Fruit fly (Drosophila melanogaster) whole organism, embryonic: ENCODE results near the gene CaBP1.

Source experiments
- Ada2b ChIP-seq: fragments of 200-800 bp; sonication (Bioruptor generic); IDR thresholded peaks from 2 replicates; pipeline ENCODE4 v1.3.6; 2022; ENCODE audit warnings: missing biosample characterization, missing genetic modification characterization
- CG1024 ChIP-seq: fragments of 200-800 bp; sonication (Bioruptor generic); IDR thresholded peaks from 2 replicates; pipeline ENCODE4 v1.3.6; 2022; ENCODE audit warnings: missing biosample characterization, missing genetic modification characterization
- CG10959 ChIP-seq: fragments of 200-800 bp; sonication (Bioruptor generic); IDR thresholded peaks from 2 replicates; pipeline ENCODE4 v1.3.6; 2022; ENCODE audit warnings: missing biosample characterization, missing genetic modification characterization
- CG11085 ChIP-seq: fragments of 200-800 bp; sonication (Bioruptor generic); IDR thresholded peaks from 2 replicates; pipeline ENCODE4 v1.3.6; 2022; ENCODE audit warnings: missing biosample characterization, missing genetic modification characterization
- CG11456 ChIP-seq: fragments of 200-800 bp; sonication (Bioruptor generic); IDR thresholded peaks from 3 replicates; pipeline ENCODE4 v1.3.6; 2022; ENCODE audit warnings: missing biosample characterization, missing genetic modification characterization
- CG13123 ChIP-seq: fragments of 200-800 bp; sonication (Bioruptor generic); optimal IDR thresholded peaks from 2 replicates; lab custom pipeline; 2016; ENCODE audit warnings: missing biosample characterization, missing genetic modification characterization
- CG13296 ChIP-seq: fragments of 200-800 bp; sonication (Bioruptor generic); optimal IDR thresholded peaks from 3 replicates; lab custom pipeline; 2018; ENCODE audit warnings: missing biosample characterization, mild to moderate bottlenecking, missing genetic modification characterization
- CG17802 ChIP-seq: fragments of 200-800 bp; sonication (Bioruptor generic); optimal IDR thresholded peaks from 2 replicates; lab custom pipeline; 2018; ENCODE audit warnings: missing biosample characterization, mild to moderate bottlenecking, missing genetic modification characterization, moderate library complexity
- CG1832 ChIP-seq: fragments of 200-800 bp; sonication (Bioruptor generic); optimal IDR thresholded peaks from 2 replicates; lab custom pipeline; 2017; ENCODE audit warnings: missing biosample characterization, mild to moderate bottlenecking, missing genetic modification characterization, inconsistent platforms
- CG2120 ChIP-seq: fragments of 200-800 bp; sonication (Bioruptor generic); optimal IDR thresholded peaks from 3 replicates; lab custom pipeline; 2016; ENCODE audit warnings: missing biosample characterization, missing genetic modification characterization
- CG31441 ChIP-seq: fragments of 200-800 bp; sonication (Bioruptor generic); IDR thresholded peaks from 2 replicates; pipeline ENCODE4 v1.3.6; 2022; ENCODE audit warnings: missing biosample characterization, missing genetic modification characterization
- CG3847 ChIP-seq: fragments of 200-800 bp; sonication (Bioruptor generic); IDR thresholded peaks from 2 replicates; pipeline ENCODE4 v1.3.6; 2022; ENCODE audit warnings: missing biosample characterization, missing genetic modification characterization
- CG42726 ChIP-seq: fragments of 200-800 bp; sonication (Bioruptor generic); IDR thresholded peaks from 2 replicates; pipeline ENCODE4 v1.3.6; 2022; ENCODE audit warnings: missing biosample characterization, missing genetic modification characterization; ENCODE audit not compliant: partially characterized antibody
- CG4404 ChIP-seq: fragments of 200-800 bp; sonication (Bioruptor generic); IDR thresholded peaks from 2 replicates; pipeline ENCODE4 v1.3.6; 2022; ENCODE audit warnings: missing biosample characterization, missing genetic modification characterization
- CG4617 ChIP-seq: fragments of 200-800 bp; sonication (Bioruptor generic); optimal IDR thresholded peaks from 3 replicates; lab custom pipeline; 2016; ENCODE audit warnings: missing biosample characterization, missing genetic modification characterization, borderline replicate concordance
- CG7357 ChIP-seq: fragments of 200-800 bp; sonication (Bioruptor generic); IDR thresholded peaks from 3 replicates; pipeline ENCODE4 v1.3.6; 2022; ENCODE audit warnings: missing biosample characterization, missing genetic modification characterization
- CG7963 ChIP-seq: fragments of 200-800 bp; sonication (Bioruptor generic); IDR thresholded peaks from 3 replicates; pipeline ENCODE4 v1.3.6; 2022; ENCODE audit warnings: missing biosample characterization, missing genetic modification characterization; ENCODE audit not compliant: partially characterized antibody
- CG8089 ChIP-seq: fragments of 200-800 bp; sonication (Bioruptor generic); optimal IDR thresholded peaks from 3 replicates; lab custom pipeline; 2016; ENCODE audit warnings: missing biosample characterization, missing genetic modification characterization
- CHES-1-like ChIP-seq: fragments of 200-800 bp; sonication (Bioruptor generic); optimal IDR thresholded peaks from 2 replicates; lab custom pipeline; 2016; ENCODE audit warnings: missing biosample characterization, missing genetic modification characterization
- CkIIα-i1 ChIP-seq: fragments of 200-800 bp; sonication (Bioruptor generic); IDR thresholded peaks from 2 replicates; pipeline ENCODE4 v1.3.6; 2022; ENCODE audit warnings: missing biosample characterization, missing genetic modification characterization
- Dp ChIP-seq: fragments of 200-800 bp; sonication (Bioruptor generic); optimal IDR thresholded peaks from 2 replicates; lab custom pipeline; 2018; ENCODE audit warnings: missing biosample characterization, mild to moderate bottlenecking, missing genetic modification characterization, moderate library complexity
- HLHmδ ChIP-seq: fragments of 200-800 bp; sonication (Bioruptor generic); optimal IDR thresholded peaks from 2 replicates; lab custom pipeline; 2018; ENCODE audit warnings: missing biosample characterization, mild to moderate bottlenecking, missing genetic modification characterization, moderate library complexity
- Hr51 ChIP-seq, 2 experiments: fragments of 200-800 bp; sonication (Bioruptor generic); optimal IDR thresholded peaks; 2 replicates in 1 of 2; 3 replicates in 1 of 2; lab custom pipeline; 2016 to 2018; ENCODE audit warnings: missing biosample characterization in 2 of 2, missing genetic modification characterization in 2 of 2, mild to moderate bottlenecking in 1 of 2, moderate library complexity in 1 of 2
- Lhr ChIP-seq: fragments of 200-800 bp; sonication (Bioruptor generic); optimal IDR thresholded peaks from 3 replicates; lab custom pipeline; 2017; ENCODE audit warnings: mild to moderate bottlenecking, missing biosample characterization, missing genetic modification reagents, missing genetic modification characterization
- NFAT ChIP-seq: fragments of 200-800 bp; sonication (Bioruptor generic); IDR thresholded peaks from 2 replicates; pipeline ENCODE4 v1.3.6; 2022; ENCODE audit warnings: missing biosample characterization, missing genetic modification characterization
- PHDP ChIP-seq: fragments of 200-800 bp; sonication (Bioruptor generic); optimal IDR thresholded peaks from 3 replicates; lab custom pipeline; 2018; ENCODE audit warnings: missing biosample characterization, mild to moderate bottlenecking, missing genetic modification characterization, moderate library complexity
- Scr ChIP-seq: fragments of 200-800 bp; sonication (Bioruptor generic); IDR thresholded peaks from 2 replicates; pipeline ENCODE4 v1.3.6; 2022; ENCODE audit warnings: missing biosample characterization, missing genetic modification characterization; ENCODE audit not compliant: partially characterized antibody
- Trl ChIP-seq, 3 experiments: fragments of >200 bp in 2 of 3; fragments of 200-800 bp in 1 of 3; sonication (Bioruptor generic) in 1 of 3; optimal IDR thresholded peaks; 2 replicates in 1 of 3; 3 replicates in 2 of 3; lab custom pipeline; 2016 to 2017; ENCODE audit warnings: missing biosample characterization in 1 of 3, missing genetic modification characterization in 1 of 3
- bcd ChIP-seq: fragments of 200-800 bp; sonication (Bioruptor generic); optimal IDR thresholded peaks from 2 replicates; lab custom pipeline; 2017; ENCODE audit warnings: missing biosample characterization, mild to moderate bottlenecking, missing genetic modification characterization
- bowl ChIP-seq: fragments of 200-800 bp; sonication (Bioruptor generic); IDR thresholded peaks from 2 replicates; pipeline ENCODE4 v1.3.6; 2022; ENCODE audit warnings: missing biosample characterization, missing genetic modification characterization
- cad ChIP-seq: fragments of >200 bp; optimal IDR thresholded peaks from 2 replicates; lab custom pipeline; 2017; ENCODE audit warnings: missing biosample characterization, missing genetic modification characterization
- chif ChIP-seq, 2 experiments: fragments of 200-800 bp; sonication (Bioruptor generic); optimal IDR thresholded peaks; 3 replicates each; lab custom pipeline; 2016; ENCODE audit warnings: missing biosample characterization in 2 of 2, missing genetic modification characterization in 2 of 2
- da ChIP-seq: fragments of 200-800 bp; sonication (Bioruptor generic); optimal IDR thresholded peaks from 2 replicates; lab custom pipeline; 2016; ENCODE audit warnings: missing biosample characterization, missing genetic modification characterization
- dpn ChIP-seq, 2 experiments: fragments of 200-800 bp; sonication (Bioruptor generic); optimal IDR thresholded peaks; 3 replicates each; lab custom pipeline; 2016; ENCODE audit warnings: missing biosample characterization in 2 of 2, missing genetic modification characterization in 2 of 2
- fd64A ChIP-seq: fragments of 200-800 bp; sonication (Bioruptor generic); optimal IDR thresholded peaks from 3 replicates; lab custom pipeline; 2018; ENCODE audit warnings: missing biosample characterization, mild to moderate bottlenecking, missing genetic modification characterization
- ftz-f1 ChIP-seq: fragments of 200-800 bp; sonication (Bioruptor generic); optimal IDR thresholded peaks from 2 replicates; lab custom pipeline; 2016; ENCODE audit warnings: missing biosample characterization, missing genetic modification characterization
- gfzf ChIP-seq: fragments of 200-800 bp; sonication (Bioruptor generic); optimal IDR thresholded peaks from 2 replicates; lab custom pipeline; 2016; ENCODE audit warnings: missing biosample characterization, mild to moderate bottlenecking, missing genetic modification characterization, moderate library complexity
- gsb-n ChIP-seq: fragments of 200-800 bp; sonication (Bioruptor generic); optimal IDR thresholded peaks from 3 replicates; lab custom pipeline; 2018; ENCODE audit warnings: missing biosample characterization, mild to moderate bottlenecking, missing genetic modification characterization
- her ChIP-seq: fragments of 200-800 bp; sonication (Bioruptor generic); optimal IDR thresholded peaks from 2 replicates; lab custom pipeline; 2016; ENCODE audit warnings: missing biosample characterization, missing genetic modification characterization
- lmd ChIP-seq: fragments of 200-800 bp; sonication (Bioruptor generic); IDR thresholded peaks from 2 replicates; pipeline ENCODE4 v1.3.6; 2022; ENCODE audit warnings: missing biosample characterization, missing genetic modification characterization
- luna ChIP-seq: fragments of 200-800 bp; sonication (Bioruptor generic); optimal IDR thresholded peaks from 2 replicates; lab custom pipeline; 2016; ENCODE audit warnings: missing biosample characterization, missing genetic modification characterization
- maf-S ChIP-seq: fragments of 200-800 bp; sonication (Bioruptor generic); optimal IDR thresholded peaks from 2 replicates; lab custom pipeline; 2016; ENCODE audit warnings: missing biosample characterization, missing genetic modification characterization
- psq ChIP-seq: fragments of 200-800 bp; sonication (Bioruptor generic); optimal IDR thresholded peaks from 2 replicates; lab custom pipeline; 2017; ENCODE audit warnings: missing biosample characterization, missing genetic modification characterization
- sc ChIP-seq, 3 experiments: fragments of >200 bp in 2 of 3; fragments of 200-800 bp in 1 of 3; sonication (Bioruptor generic) in 1 of 3; optimal IDR thresholded peaks; 2 replicates in 2 of 3; 3 replicates in 1 of 3; lab custom pipeline; 2017; ENCODE audit warnings: mild to moderate bottlenecking in 1 of 3, missing biosample characterization in 1 of 3, missing genetic modification characterization in 1 of 3, missing genetic modification reagents in 1 of 3
- sens ChIP-seq: fragments of 200-800 bp; sonication (Bioruptor generic); peaks from one replicate; lab custom pipeline; 2016; ENCODE audit warnings: missing biosample characterization, missing genetic modification characterization
- sima ChIP-seq: fragments of 200-800 bp; sonication (Bioruptor generic); optimal IDR thresholded peaks from 2 replicates; lab custom pipeline; 2016; ENCODE audit warnings: missing biosample characterization, missing genetic modification characterization
- tup ChIP-seq: fragments of 200-800 bp; sonication (Bioruptor generic); optimal IDR thresholded peaks from 2 replicates; lab custom pipeline; 2016; ENCODE audit warnings: missing biosample characterization, mild to moderate bottlenecking, missing genetic modification characterization, moderate library complexity
- zf30C ChIP-seq: fragments of 200-800 bp; sonication (Bioruptor generic); optimal IDR thresholded peaks from 3 replicates; lab custom pipeline; 2018; ENCODE audit warnings: missing biosample characterization, mild to moderate bottlenecking, missing genetic modification characterization

The CaBP1 gene

dm6 chr2L:16350742-16351568, 5.6 kb downstream of the CaBP1 start (continued):
- TF ChIP-seq CG7357 (GFP tag; lab: Robert Waterston, UW) (peak; percentile 96), CG11085 (GFP tag; lab: Robert Waterston, UW) (peak; percentile 97), her (GFP tag; lab: Kevin White, UChicago) (peak; percentile 95), bcd (GFP tag; lab: Kevin White, UChicago) (peak; percentile 99), HLHmδ (GFP tag; lab: Kevin White, UChicago) (peak; percentile 1), Trl (optimal IDR thresholded peaks at IDR 0.05; lab: Kevin White, UChicago) (peak in 1 of 2 experiments; percentile 40), Trl (GFP tag; optimal IDR thresholded peaks at IDR 0.05; lab: Kevin White, UChicago) (peak; percentile 98), CG4404 (peak; percentile 96), gsb-n (peak; percentile 99), Scr (GFP tag; lab: Robert Waterston, UW) (no peak), luna (GFP tag; lab: Kevin White, UChicago) (peak; percentile 90), CG7963 (GFP tag; lab: Robert Waterston, UW) (no peak), CG11456 (GFP tag; lab: Robert Waterston, UW) (peak; percentile 98), CG1832 (GFP tag; lab: Kevin White, UChicago) (no peak), Ada2b (GFP tag; lab: Robert Waterston, UW) (peak; percentile 99), CG31441 (GFP tag; lab: Robert Waterston, UW) (peak; percentile 96), cad (GFP tag; lab: Kevin White, UChicago) (no peak), Hr51 (GFP tag; optimal IDR thresholded peaks at IDR 0.05; lab: Kevin White, UChicago) (peak; percentile 99), CG4617 (peak; percentile 98), Dp (GFP tag; lab: Kevin White, UChicago) (peak; percentile 34), CkIIα-i1 (GFP tag; lab: Robert Waterston, UW) (peak; percentile 93), CG13296 (peak; percentile 99), dpn (GFP tag; optimal IDR thresholded peaks at IDR 0.05; lab: Kevin White, UChicago) (peak; percentile 99), sc (optimal IDR thresholded peaks at IDR 0.05; lab: Kevin White, UChicago) (no peak), sc (GFP tag; optimal IDR thresholded peaks at IDR 0.05; lab: Kevin White, UChicago) (peak; percentile 98), Lhr (GFP tag; lab: Kevin White, UChicago) (peak; percentile 95), CG13123 (GFP tag; lab: Kevin White, UChicago) (peak; percentile 97), chif (GFP tag; optimal IDR thresholded peaks at IDR 0.05; lab: Kevin White, UChicago) (peak; percentile 100), NFAT (peak; percentile 98), CG10959 (GFP tag; lab: Robert Waterston, UW) (peak; percentile 98), CHES-1-like (GFP tag; lab: Kevin White, UChicago) (peak; percentile 98), CG1024 (GFP tag; lab: Robert Waterston, UW) (peak; percentile 97), ftz-f1 (peak; percentile 90), sima (GFP tag; lab: Kevin White, UChicago) (peak; percentile 96), zf30C (GFP tag; lab: Kevin White, UChicago) (peak; percentile 25), CG3847 (GFP tag; lab: Robert Waterston, UW) (peak; percentile 99), bowl (GFP tag; lab: Robert Waterston, UW) (peak; percentile 98), PHDP (tag; lab: Kevin White, UChicago) (peak; percentile 99), fd64A (GFP tag; lab: Kevin White, UChicago) (peak; percentile 98), da (GFP tag; lab: Kevin White, UChicago) (peak; percentile 94), gfzf (peak; percentile 20), maf-S (GFP tag; lab: Kevin White, UChicago) (peak; percentile 96), sens (GFP tag; lab: Kevin White, UChicago) (peak; percentile 100), CG42726 (GFP tag; lab: Robert Waterston, UW) (no peak; the same call in 1 of the 2 replicates), CG8089 (peak; percentile 95), CG17802 (tag; lab: Kevin White, UChicago) (peak; percentile 89), CG2120 (peak; percentile 99), lmd (GFP tag; lab: Robert Waterston, UW) (peak; percentile 99), psq (GFP tag; lab: Kevin White, UChicago) (peak; percentile 98), tup (GFP tag; lab: Kevin White, UChicago) (peak; percentile 96)
